Fruit fly (Drosophila melanogaster): ENCODE results near the gene aust.

aust gene

dm6 chr2L:9205133-9205615 is 45.7 kb downstream of the aust start (continued):
- peak; percentile 77 for TF ChIP-seq CG12769 (tag; optimal IDR thresholded peaks at IDR 0.05)
- TF ChIP-seq zen (tag; optimal IDR thresholded peaks at IDR 0.05) = no peak
- no peak for TF ChIP-seq Sin3A (optimal IDR thresholded peaks at IDR 0.05)
- no peak for TF ChIP-seq NfI (GFP tag; optimal IDR thresholded peaks at IDR 0.05)
- peak; percentile 18 for TF ChIP-seq fd64A (GFP tag; optimal IDR thresholded peaks at IDR 0.05)
- no peak for TF ChIP-seq Bteb2 (GFP tag; optimal IDR thresholded peaks at IDR 0.05)
- TF ChIP-seq Fer2 (tag; optimal IDR thresholded peaks at IDR 0.05) = no peak
- TF ChIP-seq CG8089 (GFP tag; optimal IDR thresholded peaks at IDR 0.05) = no peak
- TF ChIP-seq CG30403 (GFP tag; optimal IDR thresholded peaks at IDR 0.05) = no peak
- peak; percentile 85 for TF ChIP-seq CG10147 (GFP tag; optimal IDR thresholded peaks at IDR 0.05)
- TF ChIP-seq mld (GFP tag; IDR thresholded peaks at IDR 0.05; ENCODE audit: partially characterized antibody) = no peak
- no peak for TF ChIP-seq CG18764 (GFP tag; optimal IDR thresholded peaks at IDR 0.05)
- peak; percentile 36; the same call in 1 of the 3 replicates for TF ChIP-seq CG11695 (GFP tag; IDR thresholded peaks at IDR 0.05)
- TF ChIP-seq CG34224 (GFP tag; IDR thresholded peaks at IDR 0.05; ENCODE audit: partially characterized antibody) = peak; percentile 50; the same call in 1 of the 3 replicates
- peak; percentile 85 for TF ChIP-seq B-H2 (GFP tag; optimal IDR thresholded peaks at IDR 0.05)
- TF ChIP-seq Hr39 (optimal IDR thresholded peaks at IDR 0.05) = no peak
- TF ChIP-seq Fer1 (GFP tag; optimal IDR thresholded peaks at IDR 0.05) = peak; percentile 80
- no peak for TF ChIP-seq HLH54F (GFP tag; optimal IDR thresholded peaks at IDR 0.05)
- peak; percentile 77 for TF ChIP-seq onecut (GFP tag; IDR thresholded peaks at IDR 0.05)
- TF ChIP-seq esg (GFP tag; conservative IDR thresholded peaks at IDR 0.05) = no peak
- TF ChIP-seq Hmr (GFP tag; optimal IDR thresholded peaks at IDR 0.05) = peak; percentile 32
- peak in 1 of 2 experiments; percentile 64 for TF ChIP-seq bsh (GFP tag; optimal IDR thresholded peaks at IDR 0.05)
- no peak for TF ChIP-seq CG8281 (tag; optimal IDR thresholded peaks at IDR 0.05)
- no peak for TF ChIP-seq Dip2 (GFP tag; IDR thresholded peaks at IDR 0.05)
- TF ChIP-seq CG32767 (GFP tag; IDR thresholded peaks at IDR 0.05) = peak; percentile 49; the same call in 1 of the 2 replicates
- TF ChIP-seq CG17361 (GFP tag; IDR thresholded peaks at IDR 0.05) = no peak
- no peak for TF ChIP-seq gsb-n (tag; optimal IDR thresholded peaks at IDR 0.05)
- no peak for TF ChIP-seq CG8388 (GFP tag; optimal IDR thresholded peaks at IDR 0.05)
- TF ChIP-seq crp (GFP tag; optimal IDR thresholded peaks at IDR 0.05) = no peak
- TF ChIP-seq danr (GFP tag; IDR thresholded peaks at IDR 0.05) = no peak
- peak; percentile 86; the same call in 1 of the 2 replicates for TF ChIP-seq bowl (GFP tag; IDR thresholded peaks at IDR 0.05)
- peak; percentile 92; the same call in 1 of the 2 replicates for TF ChIP-seq CG8765 (GFP tag; IDR thresholded peaks at IDR 0.05)
- no peak for TF ChIP-seq Meics (GFP tag; optimal IDR thresholded peaks at IDR 0.05)
- no peak for TF ChIP-seq CG6272 (GFP tag; IDR thresholded peaks at IDR 0.05)
- no peak for TF ChIP-seq fd102C (GFP tag; optimal IDR thresholded peaks at IDR 0.05)
- TF ChIP-seq CG5180 (GFP tag; optimal IDR thresholded peaks at IDR 0.05) = no peak
- TF ChIP-seq CrebB (tag; optimal IDR thresholded peaks at IDR 0.05) = peak; percentile 76
- TF ChIP-seq fd96Cb (tag; optimal IDR thresholded peaks at IDR 0.05) = no peak
- TF ChIP-seq Hsf (GFP tag; optimal IDR thresholded peaks at IDR 0.05) = no peak
- TF ChIP-seq oc (tag; optimal IDR thresholded peaks at IDR 0.05) = peak; percentile 2
- no peak for TF ChIP-seq dm (GFP tag; optimal IDR thresholded peaks at IDR 0.05)
- no peak for TF ChIP-seq Sry-β (GFP tag; optimal IDR thresholded peaks at IDR 0.05)
- TF ChIP-seq so (GFP tag; IDR thresholded peaks at IDR 0.05) = peak; percentile 72; the same call in 1 of the 3 replicates
- TF ChIP-seq CHES-1-like (GFP tag; optimal IDR thresholded peaks at IDR 0.05) = no peak
- TF ChIP-seq lbe (GFP tag; optimal IDR thresholded peaks at IDR 0.05) = peak; percentile 93
- peak; percentile 32 for TF ChIP-seq CG3281 (GFP tag; optimal IDR thresholded peaks at IDR 0.05)
- peak; percentile 83 for TF ChIP-seq Med (GFP tag)
- peak in 1 of 2 experiments; percentile 16 for TF ChIP-seq insv (GFP tag; optimal IDR thresholded peaks at IDR 0.05)
- peak; percentile 90 for TF ChIP-seq CG3163 (GFP tag; optimal IDR thresholded peaks at IDR 0.05)
- TF ChIP-seq gfzf (GFP tag; optimal IDR thresholded peaks at IDR 0.05) = no peak
- TF ChIP-seq CG2889 (GFP tag; IDR thresholded peaks at IDR 0.05) = no peak

All from whole organism, embryonic.